Fruit fly (Drosophila melanogaster) whole organism, embryonic: ENCODE results near the gene Ugt316A1.

Source experiments
- Asciz ChIP-seq: fragments of 200-800 bp; sonication (Bioruptor generic); optimal IDR thresholded peaks from 2 replicates; lab custom pipeline; 2017; ENCODE audit warnings: missing biosample characterization, mild to moderate bottlenecking, missing genetic modification characterization, missing genetic modification reagents
- Atf-2 ChIP-seq: fragments of 200-800 bp; sonication (Bioruptor generic); optimal IDR thresholded peaks from 2 replicates; lab custom pipeline; 2016; ENCODE audit warnings: missing biosample characterization, missing genetic modification characterization
- Bteb2 ChIP-seq: fragments of 200-800 bp; sonication (Bioruptor generic); optimal IDR thresholded peaks from 2 replicates; lab custom pipeline; 2016; ENCODE audit warnings: missing biosample characterization, missing genetic modification characterization
- CG11504 ChIP-seq: fragments of 200-800 bp; sonication (Bioruptor generic); optimal IDR thresholded peaks from 3 replicates; lab custom pipeline; 2019; ENCODE audit warnings: missing biosample characterization, mild to moderate bottlenecking, missing genetic modification characterization, moderate library complexity
- CG12391 ChIP-seq: fragments of 200-800 bp; sonication (Bioruptor generic); optimal IDR thresholded peaks from 3 replicates; lab custom pipeline; 2018; ENCODE audit warnings: missing biosample characterization, mild to moderate bottlenecking, missing genetic modification characterization, moderate library complexity
- CG15269 ChIP-seq: fragments of 200-800 bp; sonication (Bioruptor generic); optimal IDR thresholded peaks from 2 replicates; lab custom pipeline; 2018; ENCODE audit warnings: missing biosample characterization, mild to moderate bottlenecking, missing genetic modification characterization, moderate library complexity
- CG17359 ChIP-seq: fragments of 200-800 bp; sonication (Bioruptor generic); optimal IDR thresholded peaks from 3 replicates; lab custom pipeline; 2018; ENCODE audit warnings: missing biosample characterization, mild to moderate bottlenecking, missing genetic modification characterization, moderate library complexity
- CG17385 ChIP-seq: fragments of 200-800 bp; sonication (Bioruptor generic); optimal IDR thresholded peaks from 3 replicates; lab custom pipeline; 2018; ENCODE audit warnings: missing biosample characterization, mild to moderate bottlenecking, missing genetic modification characterization
- CG18476 ChIP-seq: fragments of 200-800 bp; sonication (Bioruptor generic); optimal IDR thresholded peaks from 2 replicates; lab custom pipeline; 2016; ENCODE audit warnings: missing biosample characterization, mild to moderate bottlenecking, missing genetic modification characterization
- CG18599 ChIP-seq: fragments of 200-800 bp; sonication (Bioruptor generic); optimal IDR thresholded peaks from 3 replicates; lab custom pipeline; 2017; ENCODE audit warnings: missing biosample characterization, missing genetic modification characterization, mild to moderate bottlenecking, moderate library complexity, missing genetic modification reagents
- CG2120 ChIP-seq: fragments of 200-800 bp; sonication (Bioruptor generic); optimal IDR thresholded peaks from 3 replicates; lab custom pipeline; 2016; ENCODE audit warnings: missing biosample characterization, missing genetic modification characterization
- CG2678 ChIP-seq: fragments of 200-800 bp; sonication (Bioruptor generic); optimal IDR thresholded peaks from 3 replicates; lab custom pipeline; 2019; ENCODE audit warnings: missing biosample characterization, mild to moderate bottlenecking, missing genetic modification characterization, moderate library complexity
- CG2712 ChIP-seq: fragments of 200-800 bp; optimal IDR thresholded peaks from 3 replicates; lab custom pipeline; 2019; ENCODE audit warnings: missing biosample characterization, mild to moderate bottlenecking, missing genetic modification characterization, moderate library complexity
- CG3281 ChIP-seq: fragments of 200-800 bp; sonication (Bioruptor generic); optimal IDR thresholded peaks from 3 replicates; lab custom pipeline; 2017; ENCODE audit warnings: missing biosample characterization, mild to moderate bottlenecking, missing genetic modification characterization
- CG5180 ChIP-seq: fragments of 200-800 bp; sonication (Bioruptor generic); optimal IDR thresholded peaks from 3 replicates; lab custom pipeline; 2017; ENCODE audit warnings: missing biosample characterization, missing genetic modification characterization, mild to moderate bottlenecking, moderate library complexity, missing genetic modification reagents
- CG6813 ChIP-seq: fragments of 200-800 bp; sonication (Bioruptor generic); optimal IDR thresholded peaks from 2 replicates; lab custom pipeline; 2017; ENCODE audit warnings: missing biosample characterization, missing genetic modification characterization, mild to moderate bottlenecking, moderate library complexity, missing genetic modification reagents
- CG7357 ChIP-seq: fragments of 200-800 bp; sonication (Bioruptor generic); IDR thresholded peaks from 3 replicates; pipeline ENCODE4 v1.3.6; 2022; ENCODE audit warnings: missing biosample characterization, missing genetic modification characterization
- CG7556 ChIP-seq: fragments of 200-800 bp; sonication (Bioruptor generic); optimal IDR thresholded peaks from 2 replicates; lab custom pipeline; 2017; ENCODE audit warnings: missing biosample characterization, mild to moderate bottlenecking, missing genetic modification characterization
- CG7839 ChIP-seq: fragments of 200-800 bp; sonication (Bioruptor generic); optimal IDR thresholded peaks from 3 replicates; lab custom pipeline; 2018; ENCODE audit warnings: missing biosample characterization, mild to moderate bottlenecking, missing genetic modification characterization, moderate library complexity
- CoRest ChIP-seq: fragments of 200-800 bp; sonication (Bioruptor generic); optimal IDR thresholded peaks from 3 replicates; lab custom pipeline; 2018; ENCODE audit warnings: missing biosample characterization, mild to moderate bottlenecking, missing genetic modification characterization, moderate library complexity
- Fer1 ChIP-seq: fragments of 200-800 bp; sonication (Bioruptor generic); optimal IDR thresholded peaks from 2 replicates; lab custom pipeline; 2017; ENCODE audit warnings: missing biosample characterization, mild to moderate bottlenecking, missing genetic modification characterization
- Hr51 ChIP-seq, 2 experiments: fragments of 200-800 bp; sonication (Bioruptor generic); optimal IDR thresholded peaks; 2 replicates in 1 of 2; 3 replicates in 1 of 2; lab custom pipeline; 2016 to 2018; ENCODE audit warnings: missing biosample characterization in 2 of 2, missing genetic modification characterization in 2 of 2, mild to moderate bottlenecking in 1 of 2, moderate library complexity in 1 of 2
- Med ChIP-seq: fragments of 200-800 bp; sonication (Bioruptor generic); peaks from one replicate; lab custom pipeline; 2016; ENCODE audit warnings: missing biosample characterization, missing genetic modification characterization, mild to moderate bottlenecking, inconsistent platforms, moderate library complexity
- Meics ChIP-seq: fragments of 200-800 bp; sonication (Bioruptor generic); optimal IDR thresholded peaks from 2 replicates; lab custom pipeline; 2017; ENCODE audit warnings: missing biosample characterization, mild to moderate bottlenecking, missing genetic modification characterization
- Neu2 ChIP-seq: fragments of 200-800 bp; sonication (Bioruptor generic); optimal IDR thresholded peaks from 3 replicates; lab custom pipeline; 2016; ENCODE audit warnings: missing biosample characterization, missing genetic modification characterization, borderline replicate concordance
- Nf-YB ChIP-seq: fragments of 200-800 bp; sonication (Bioruptor generic); optimal IDR thresholded peaks from 3 replicates; lab custom pipeline; 2019; ENCODE audit warnings: missing biosample characterization, mild to moderate bottlenecking, missing genetic modification characterization, moderate library complexity
- PHDP ChIP-seq: fragments of 200-800 bp; sonication (Bioruptor generic); optimal IDR thresholded peaks from 3 replicates; lab custom pipeline; 2018; ENCODE audit warnings: missing biosample characterization, mild to moderate bottlenecking, missing genetic modification characterization, moderate library complexity
- Sox100B ChIP-seq: fragments of 200-800 bp; sonication (Bioruptor generic); optimal IDR thresholded peaks from 3 replicates; lab custom pipeline; 2018; ENCODE audit warnings: missing biosample characterization, mild to moderate bottlenecking, missing genetic modification characterization
- Sox102F ChIP-seq: fragments of 200-800 bp; sonication (Bioruptor generic); optimal IDR thresholded peaks from 2 replicates; lab custom pipeline; 2018; ENCODE audit warnings: missing biosample characterization, mild to moderate bottlenecking, missing genetic modification characterization, moderate library complexity
- aop ChIP-seq: fragments of 200-800 bp; sonication (Bioruptor generic); IDR thresholded peaks from 2 replicates; pipeline ENCODE4 v1.3.6; 2022; ENCODE audit warnings: missing biosample characterization, missing genetic modification characterization
- ato ChIP-seq: fragments of 200-800 bp; sonication (Bioruptor generic); IDR thresholded peaks from 2 replicates; pipeline ENCODE4 v1.3.6; 2022; ENCODE audit warnings: missing biosample characterization, missing genetic modification characterization; ENCODE audit not compliant: partially characterized antibody
- bsh ChIP-seq, 2 experiments: fragments of 200-800 bp; sonication (Bioruptor generic); optimal IDR thresholded peaks; 2 replicates each; lab custom pipeline; 2017 to 2018; ENCODE audit warnings: mild to moderate bottlenecking in 2 of 2, missing biosample characterization in 2 of 2, missing genetic modification characterization in 2 of 2, moderate library complexity in 1 of 2
- croc ChIP-seq: fragments of 200-800 bp; sonication (Bioruptor generic); conservative IDR thresholded peaks from 3 replicates; pipeline ENCODE4 v1.3.6; 2022; ENCODE audit warnings: missing biosample characterization, missing genetic modification characterization
- dmrt99B ChIP-seq: fragments of 200-800 bp; sonication (Bioruptor generic); optimal IDR thresholded peaks from 2 replicates; lab custom pipeline; 2018; ENCODE audit warnings: missing biosample characterization, mild to moderate bottlenecking, missing genetic modification characterization, moderate library complexity
- fd96Cb ChIP-seq: fragments of 200-800 bp; sonication (Bioruptor generic); optimal IDR thresholded peaks from 2 replicates; lab custom pipeline; 2018; ENCODE audit warnings: missing biosample characterization, mild to moderate bottlenecking, missing genetic modification characterization, moderate library complexity
- fru ChIP-seq: fragments of >200 bp; optimal IDR thresholded peaks from 2 replicates; lab custom pipeline; 2017
- gem ChIP-seq: fragments of 200-800 bp; sonication (Bioruptor generic); optimal IDR thresholded peaks from 2 replicates; lab custom pipeline; 2019; ENCODE audit warnings: missing biosample characterization, mild to moderate bottlenecking, missing genetic modification characterization, moderate library complexity
- hkb ChIP-seq, 2 experiments: fragments of 200-800 bp in 1 of 2; fragments of >200 bp in 1 of 2; sonication (Bioruptor generic) in 1 of 2; IDR thresholded peaks in 1 of 2; optimal IDR thresholded peaks in 1 of 2; 2 replicates each; pipeline versions ENCODE4 v1.3.6 to Lab custom; 2017 to 2022; ENCODE audit warnings: missing biosample characterization in 1 of 2, missing genetic modification characterization in 1 of 2
- kay ChIP-seq: fragments of 200-800 bp; sonication (Bioruptor generic); optimal IDR thresholded peaks from 2 replicates; lab custom pipeline; 2016; ENCODE audit warnings: missing biosample characterization, missing genetic modification characterization
- lab ChIP-seq: fragments of 200-800 bp; sonication (Bioruptor generic); optimal IDR thresholded peaks from 3 replicates; lab custom pipeline; 2017; ENCODE audit warnings: missing biosample characterization, missing genetic modification characterization, mild to moderate bottlenecking, moderate library complexity, missing genetic modification reagents
- lbe ChIP-seq: fragments of 200-800 bp; sonication (Bioruptor generic); optimal IDR thresholded peaks from 2 replicates; lab custom pipeline; 2016; ENCODE audit warnings: missing biosample characterization, mild to moderate bottlenecking, missing genetic modification characterization
- nerfin-1 ChIP-seq: fragments of 200-800 bp; sonication (Bioruptor generic); optimal IDR thresholded peaks from 3 replicates; lab custom pipeline; 2019; ENCODE audit warnings: missing biosample characterization, mild to moderate bottlenecking, missing genetic modification characterization, moderate library complexity
- nmo ChIP-seq: fragments of 200-800 bp; sonication (Bioruptor generic); optimal IDR thresholded peaks from 2 replicates; lab custom pipeline; 2018; ENCODE audit warnings: missing biosample characterization, mild to moderate bottlenecking, missing genetic modification characterization, moderate library complexity
- phol ChIP-seq: fragments of 200-800 bp; sonication (Bioruptor generic); optimal IDR thresholded peaks from 3 replicates; lab custom pipeline; 2018; ENCODE audit warnings: missing biosample characterization, mild to moderate bottlenecking, missing genetic modification characterization, moderate library complexity
- row ChIP-seq: fragments of 200-800 bp; sonication (Bioruptor generic); IDR thresholded peaks from 3 replicates; pipeline ENCODE4 v1.3.6; 2022; ENCODE audit warnings: missing biosample characterization, missing genetic modification characterization
- sens ChIP-seq: fragments of 200-800 bp; sonication (Bioruptor generic); peaks from one replicate; lab custom pipeline; 2016; ENCODE audit warnings: missing biosample characterization, missing genetic modification characterization
- unpg ChIP-seq: fragments of 200-800 bp; sonication (Bioruptor generic); optimal IDR thresholded peaks from 3 replicates; lab custom pipeline; 2018; ENCODE audit warnings: missing biosample characterization, mild to moderate bottlenecking, missing genetic modification characterization, moderate library complexity

Ugt316A1 gene

DNA sequence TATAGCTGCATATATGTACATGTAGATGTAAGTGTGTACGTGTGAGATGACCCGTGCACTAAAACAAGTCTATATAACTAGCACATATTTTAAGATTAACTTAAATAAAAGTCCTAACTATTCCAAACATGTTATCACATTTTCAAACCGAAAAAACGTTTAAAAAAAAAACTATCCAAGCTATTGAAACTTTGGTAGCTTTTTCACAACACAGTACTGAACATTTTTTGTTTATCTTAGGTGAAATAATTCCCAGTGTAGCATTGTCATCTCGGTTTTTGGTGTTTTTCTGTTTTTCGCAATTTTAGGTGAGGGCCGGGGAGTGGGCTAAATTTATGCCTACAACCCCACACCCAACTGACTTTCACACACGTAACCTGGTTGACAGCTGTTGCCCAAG, 35.4 kb downstream of the Ugt316A1 start:
- peak in 1 of 2 experiments; percentile 6 for TF ChIP-seq bsh (GFP tag; optimal IDR thresholded peaks at IDR 0.05; lab: Kevin White, UChicago)
- TF ChIP-seq Asciz = peak; percentile 12
- no peak for TF ChIP-seq CG18476
- TF ChIP-seq aop (GFP tag; lab: Robert Waterston, UW) = no peak
- peak; percentile 10 for TF ChIP-seq Sox102F (GFP tag; lab: Kevin White, UChicago)
- TF ChIP-seq PHDP (tag; lab: Kevin White, UChicago) = peak; percentile 25
- peak; percentile 23 for TF ChIP-seq unpg (GFP tag; lab: Kevin White, UChicago)
- no peak for TF ChIP-seq CG5180 (GFP tag; lab: Kevin White, UChicago)
- peak; percentile 27 for TF ChIP-seq sens (GFP tag; lab: Kevin White, UChicago)
- no peak for TF ChIP-seq croc (GFP tag; lab: Robert Waterston, UW)
- TF ChIP-seq Meics (GFP tag; lab: Kevin White, UChicago) = peak; percentile 6
- peak; percentile 28 for TF ChIP-seq CG17359 (tag; lab: Kevin White, UChicago)
- peak; percentile 5 for TF ChIP-seq CG2712 (tag; lab: Kevin White, UChicago)
- peak; percentile 2 for TF ChIP-seq CG12391 (tag; lab: Kevin White, UChicago)
- no peak for TF ChIP-seq nerfin-1 (tag; lab: Kevin White, UChicago)
- peak; percentile 51 for TF ChIP-seq dmrt99B (tag; lab: Kevin White, UChicago)
- no peak for TF ChIP-seq Bteb2 (GFP tag; lab: Kevin White, UChicago)
- TF ChIP-seq Med (GFP tag; lab: Kevin White, UChicago) = peak; percentile 74
- TF ChIP-seq fd96Cb = peak; percentile 17
- no peak for TF ChIP-seq fru (lab: Kevin White, UChicago)
- no peak for TF ChIP-seq kay (GFP tag; lab: Kevin White, UChicago)
- no peak for TF ChIP-seq Neu2
- peak; percentile 57 for TF ChIP-seq gem (tag; lab: Kevin White, UChicago)
- peak; percentile 57 for TF ChIP-seq lab (GFP tag; lab: Kevin White, UChicago)
- TF ChIP-seq Sox100B = peak; percentile 5
- TF ChIP-seq CG17385 (GFP tag; lab: Kevin White, UChicago) = peak; percentile 3
- no peak for TF ChIP-seq Nf-YB (GFP tag; lab: Kevin White, UChicago)
- peak; percentile 23 for TF ChIP-seq CG3281 (GFP tag; lab: Kevin White, UChicago)
- TF ChIP-seq CG6813 (GFP tag; lab: Kevin White, UChicago) = peak; percentile 35
- no peak for TF ChIP-seq lbe (GFP tag; lab: Kevin White, UChicago)
- no peak for TF ChIP-seq ato (GFP tag; lab: Robert Waterston, UW)
- peak; percentile 27; the same call in 2 of the 3 replicates for TF ChIP-seq row
- TF ChIP-seq CG7556 (GFP tag; lab: Kevin White, UChicago) = peak; percentile 22
- peak; percentile 13 for TF ChIP-seq Fer1 (GFP tag; lab: Kevin White, UChicago)
- TF ChIP-seq hkb (optimal IDR thresholded peaks at IDR 0.05; lab: Kevin White, UChicago) = no peak
- 0 out of 2 replicates have a peak, but pooled peaks have one; percentile 15 for TF ChIP-seq hkb (GFP tag; IDR thresholded peaks at IDR 0.05; lab: Robert Waterston, UW)
- TF ChIP-seq CG7839 (tag; lab: Kevin White, UChicago) = peak; percentile 21
- peak; percentile 31 for TF ChIP-seq CG2678
- TF ChIP-seq CG7357 (GFP tag; lab: Robert Waterston, UW) = peak; percentile 12; the same call in 1 of the 3 replicates
- peak; percentile 4 for TF ChIP-seq CoRest (tag; lab: Kevin White, UChicago)
- peak; percentile 39 for TF ChIP-seq phol (tag; lab: Kevin White, UChicago)
- TF ChIP-seq nmo (GFP tag; lab: Kevin White, UChicago) = peak; percentile 8
- TF ChIP-seq CG11504 (tag; lab: Kevin White, UChicago) = peak; percentile 35
- TF ChIP-seq CG2120 (GFP tag; lab: Kevin White, UChicago) = peak; percentile 38
- peak in 1 of 2 experiments; percentile 35 for TF ChIP-seq Hr51 (GFP tag; optimal IDR thresholded peaks at IDR 0.05; lab: Kevin White, UChicago)
- TF ChIP-seq Atf-2 (GFP tag; lab: Kevin White, UChicago) = peak; percentile 5
- TF ChIP-seq CG18599 = peak; percentile 23
- peak; percentile 6 for TF ChIP-seq CG15269 (tag; lab: Kevin White, UChicago)
